Worm (Caenorhabditis elegans) whole organism, L4 larva: Measurements from ENCODE around the gene T21B6.3.

Source experiments
- egl-27 ChIP-seq: sonication (generic microtip); optimal IDR thresholded peaks from 3 replicates; lab custom pipeline; 2017; ENCODE audit warnings: missing biosample characterization, missing genetic modification reagents, missing genetic modification characterization
- nhr-42 ChIP-seq: fragments of 200-800 bp; sonication (Bioruptor generic); IDR thresholded peaks from 2 replicates; pipeline ENCODE4 v1.3.6; 2022; ENCODE audit warnings: missing genetic modification characterization, missing compliant biosample characterization
- nhr-6 ChIP-seq: fragments of 150-350 bp; optimal IDR thresholded peaks from 2 replicates; lab custom pipeline; 2014; ENCODE audit warnings: missing biosample characterization, missing genetic modification characterization
- pqm-1 ChIP-seq: sonication (generic microtip); optimal IDR thresholded peaks from 2 replicates; lab custom pipeline; 2017; ENCODE audit warnings: missing biosample characterization, missing genetic modification characterization

- TF ChIP-seq egl-27 (tag; lab: Kevin White, UChicago) (no peak), nhr-6 (tag; lab: Kevin White, UChicago) (no peak), pqm-1 (tag; lab: Kevin White, UChicago) (no peak), nhr-42 (no peak)
Observed at ce11 chrX:10959136-10959535, 10.4 kb upstream of the T21B6.3 start, which contains the start of gene K09C8.2.
